Fruit fly (Drosophila melanogaster) whole organism, embryonic: ENCODE measurements around the gene CG7789.

ENCODE experiments used
- Awh ChIP-seq: fragments of 200-800 bp; sonication (Bioruptor generic); IDR thresholded peaks from 2 replicates; pipeline ENCODE4, ENCODE4 v1.3.6; 2022; ENCODE audit warnings: missing biosample characterization, missing genetic modification characterization
- CG10147 ChIP-seq: fragments of 200-800 bp; sonication (Bioruptor generic); optimal IDR thresholded peaks from 2 replicates; lab custom pipeline; 2019; ENCODE audit warnings: missing biosample characterization, mild to moderate bottlenecking, missing genetic modification characterization, moderate library complexity
- CG11504 ChIP-seq: fragments of 200-800 bp; sonication (Bioruptor generic); optimal IDR thresholded peaks from 3 replicates; lab custom pipeline; 2019; ENCODE audit warnings: missing biosample characterization, mild to moderate bottlenecking, missing genetic modification characterization, moderate library complexity
- CG12071 ChIP-seq: fragments of 200-800 bp; sonication (Bioruptor generic); optimal IDR thresholded peaks from 3 replicates; lab custom pipeline; 2018; ENCODE audit warnings: missing biosample characterization, mild to moderate bottlenecking, missing genetic modification characterization
- CG12236 ChIP-seq: fragments of 200-800 bp; sonication (Bioruptor generic); optimal IDR thresholded peaks from 2 replicates; lab custom pipeline; 2016; ENCODE audit warnings: missing biosample characterization, missing genetic modification characterization
- CG1233 ChIP-seq: fragments of 200-800 bp; sonication (Bioruptor generic); optimal IDR thresholded peaks from 4 replicates; lab custom pipeline; 2018; ENCODE audit warnings: missing biosample characterization, mild to moderate bottlenecking, missing genetic modification characterization
- CG13123 ChIP-seq: fragments of 200-800 bp; sonication (Bioruptor generic); optimal IDR thresholded peaks from 2 replicates; lab custom pipeline; 2016; ENCODE audit warnings: missing biosample characterization, missing genetic modification characterization
- CG16815 ChIP-seq: fragments of 200-800 bp; sonication (Bioruptor generic); optimal IDR thresholded peaks from 3 replicates; lab custom pipeline; 2017; ENCODE audit warnings: missing biosample characterization, mild to moderate bottlenecking, missing genetic modification characterization
- CG1792 ChIP-seq: fragments of 200-800 bp; sonication (Bioruptor generic); optimal IDR thresholded peaks from 2 replicates; lab custom pipeline; 2016; ENCODE audit warnings: missing biosample characterization, missing genetic modification characterization
- CG2678 ChIP-seq: fragments of 200-800 bp; sonication (Bioruptor generic); optimal IDR thresholded peaks from 3 replicates; lab custom pipeline; 2019; ENCODE audit warnings: missing biosample characterization, mild to moderate bottlenecking, missing genetic modification characterization, moderate library complexity
- CG32532 ChIP-seq: fragments of 200-800 bp; sonication (Bioruptor generic); IDR thresholded peaks from 2 replicates; pipeline ENCODE4 v1.3.6; 2022; ENCODE audit warnings: missing biosample characterization, missing genetic modification characterization
- CG32772 ChIP-seq: fragments of 200-800 bp; sonication (Bioruptor generic); IDR thresholded peaks from 2 replicates; pipeline ENCODE4 v1.3.6; 2022; ENCODE audit warnings: missing biosample characterization, missing genetic modification characterization
- CG34376 ChIP-seq: fragments of 200-800 bp; sonication (Bioruptor generic); optimal IDR thresholded peaks from 2 replicates; lab custom pipeline; 2018; ENCODE audit warnings: missing biosample characterization, mild to moderate bottlenecking, missing genetic modification characterization
- CG34422 ChIP-seq: fragments of 200-800 bp; sonication (Bioruptor generic); IDR thresholded peaks from 3 replicates; pipeline ENCODE4 v1.3.6; 2022; ENCODE audit warnings: missing biosample characterization, missing genetic modification characterization
- CG5180 ChIP-seq: fragments of 200-800 bp; sonication (Bioruptor generic); optimal IDR thresholded peaks from 3 replicates; lab custom pipeline; 2017; ENCODE audit warnings: missing biosample characterization, missing genetic modification characterization, mild to moderate bottlenecking, moderate library complexity, missing genetic modification reagents
- CG6254 ChIP-seq: fragments of 200-800 bp; sonication (Bioruptor generic); optimal IDR thresholded peaks from 3 replicates; lab custom pipeline; 2017; ENCODE audit warnings: mild to moderate bottlenecking, missing biosample characterization, missing genetic modification reagents, missing genetic modification characterization
- CG7963 ChIP-seq: fragments of 200-800 bp; sonication (Bioruptor generic); IDR thresholded peaks from 3 replicates; pipeline ENCODE4 v1.3.6; 2022; ENCODE audit warnings: missing biosample characterization, missing genetic modification characterization; ENCODE audit not compliant: partially characterized antibody
- CG8290 ChIP-seq, 3 experiments: fragments of 200-800 bp; sonication (Bioruptor generic); optimal IDR thresholded peaks; 2 replicates each; lab custom pipeline; 2016 to 2019; ENCODE audit warnings: missing biosample characterization in 3 of 3, missing genetic modification characterization in 3 of 3, mild to moderate bottlenecking in 2 of 3, moderate library complexity in 1 of 3
- Camta ChIP-seq: fragments of 200-800 bp; sonication (Bioruptor generic); optimal IDR thresholded peaks from 2 replicates; lab custom pipeline; 2016; ENCODE audit warnings: missing biosample characterization, missing genetic modification characterization
- CrebB ChIP-seq: fragments of 200-800 bp; sonication (Bioruptor generic); optimal IDR thresholded peaks from 3 replicates; lab custom pipeline; 2018; ENCODE audit warnings: missing biosample characterization, mild to moderate bottlenecking, missing genetic modification characterization
- Dip2 ChIP-seq: fragments of 200-800 bp; sonication (Bioruptor generic); IDR thresholded peaks from 2 replicates; pipeline ENCODE4 v1.3.6; 2022; ENCODE audit warnings: missing biosample characterization, missing genetic modification characterization
- E2f2 ChIP-seq: fragments of 200-800 bp; sonication (Bioruptor generic); IDR thresholded peaks from 2 replicates; pipeline ENCODE4 v1.3.6; 2022; ENCODE audit warnings: missing biosample characterization, missing genetic modification characterization
- GATAe ChIP-seq: fragments of 200-800 bp; sonication (Bioruptor generic); conservative IDR thresholded peaks from 2 replicates; pipeline ENCODE4 v1.3.6; 2022; ENCODE audit warnings: missing biosample characterization, missing genetic modification characterization
- HmgZ ChIP-seq: fragments of 200-800 bp; sonication (Bioruptor generic); optimal IDR thresholded peaks from 2 replicates; lab custom pipeline; 2018; ENCODE audit warnings: missing biosample characterization, mild to moderate bottlenecking, missing genetic modification characterization
- Jarid2 ChIP-seq: fragments of 200-800 bp; sonication (Bioruptor generic); optimal IDR thresholded peaks from 3 replicates; lab custom pipeline; 2017; ENCODE audit warnings: mild to moderate bottlenecking, missing biosample characterization, missing genetic modification reagents, missing genetic modification characterization
- Max ChIP-seq: fragments of 200-800 bp; sonication (Bioruptor generic); optimal IDR thresholded peaks from 2 replicates; lab custom pipeline; 2016; ENCODE audit warnings: missing biosample characterization, mild to moderate bottlenecking, missing genetic modification characterization
- Med ChIP-seq: fragments of 200-800 bp; sonication (Bioruptor generic); peaks from one replicate; lab custom pipeline; 2016; ENCODE audit warnings: missing biosample characterization, missing genetic modification characterization, mild to moderate bottlenecking, inconsistent platforms, moderate library complexity
- PHDP ChIP-seq: fragments of 200-800 bp; sonication (Bioruptor generic); optimal IDR thresholded peaks from 3 replicates; lab custom pipeline; 2018; ENCODE audit warnings: missing biosample characterization, mild to moderate bottlenecking, missing genetic modification characterization, moderate library complexity
- ash1 ChIP-seq: fragments of 200-800 bp; sonication (Bioruptor generic); optimal IDR thresholded peaks from 2 replicates; lab custom pipeline; 2018; ENCODE audit warnings: missing biosample characterization, mild to moderate bottlenecking, missing genetic modification characterization
- chm ChIP-seq: fragments of 200-800 bp; sonication (Bioruptor generic); IDR thresholded peaks from 2 replicates; pipeline ENCODE4 v1.3.6; 2022; ENCODE audit warnings: missing biosample characterization, missing genetic modification characterization
- dmrt99B ChIP-seq: fragments of 200-800 bp; sonication (Bioruptor generic); optimal IDR thresholded peaks from 2 replicates; lab custom pipeline; 2018; ENCODE audit warnings: missing biosample characterization, mild to moderate bottlenecking, missing genetic modification characterization, moderate library complexity
- en ChIP-seq: fragments of 200-800 bp; sonication (Bioruptor generic); optimal IDR thresholded peaks from 2 replicates; lab custom pipeline; 2016; ENCODE audit warnings: missing biosample characterization, missing genetic modification characterization
- exex ChIP-seq: fragments of 200-800 bp; sonication (Bioruptor generic); optimal IDR thresholded peaks from 4 replicates; lab custom pipeline; 2018; ENCODE audit warnings: missing biosample characterization, mild to moderate bottlenecking, missing genetic modification characterization, moderate library complexity
- fd102C ChIP-seq: fragments of 200-800 bp; sonication (Bioruptor generic); optimal IDR thresholded peaks from 2 replicates; lab custom pipeline; 2018; ENCODE audit warnings: missing biosample characterization, mild to moderate bottlenecking, missing genetic modification characterization, moderate library complexity
- grn ChIP-seq: fragments of 200-800 bp; sonication (Bioruptor generic); optimal IDR thresholded peaks from 3 replicates; lab custom pipeline; 2017; ENCODE audit warnings: missing biosample characterization, missing genetic modification characterization
- gro ChIP-seq: fragments of 200-800 bp; sonication (Bioruptor generic); optimal IDR thresholded peaks from 2 replicates; lab custom pipeline; 2016; ENCODE audit warnings: missing biosample characterization, missing genetic modification characterization
- ham ChIP-seq: fragments of 200-800 bp; sonication (Bioruptor generic); IDR thresholded peaks from 2 replicates; pipeline ENCODE4 v1.3.6; 2022; ENCODE audit warnings: missing biosample characterization, missing genetic modification characterization
- hkb ChIP-seq, 2 experiments: fragments of 200-800 bp in 1 of 2; fragments of >200 bp in 1 of 2; sonication (Bioruptor generic) in 1 of 2; IDR thresholded peaks in 1 of 2; optimal IDR thresholded peaks in 1 of 2; 2 replicates each; pipeline versions ENCODE4 v1.3.6 to Lab custom; 2017 to 2022; ENCODE audit warnings: missing biosample characterization in 1 of 2, missing genetic modification characterization in 1 of 2
- inv ChIP-seq: fragments of 200-800 bp; sonication (Bioruptor generic); IDR thresholded peaks from 2 replicates; pipeline ENCODE4 v1.3.6; 2022; ENCODE audit warnings: missing biosample characterization, missing genetic modification characterization; ENCODE audit not compliant: partially characterized antibody
- lab ChIP-seq: fragments of 200-800 bp; sonication (Bioruptor generic); optimal IDR thresholded peaks from 3 replicates; lab custom pipeline; 2017; ENCODE audit warnings: missing biosample characterization, missing genetic modification characterization, mild to moderate bottlenecking, moderate library complexity, missing genetic modification reagents
- nerfin-1 ChIP-seq: fragments of 200-800 bp; sonication (Bioruptor generic); optimal IDR thresholded peaks from 3 replicates; lab custom pipeline; 2019; ENCODE audit warnings: missing biosample characterization, mild to moderate bottlenecking, missing genetic modification characterization, moderate library complexity
- pan ChIP-seq, 4 experiments: fragments of >200 bp in 3 of 4; fragments of 200-800 bp in 1 of 4; sonication (Bioruptor generic) in 1 of 4; optimal IDR thresholded peaks in 3 of 4; IDR thresholded peaks in 1 of 4; 2 replicates each; pipeline versions ENCODE4 v1.3.6 to Lab custom; 2017 to 2022; ENCODE audit warnings: missing biosample characterization in 2 of 4, missing genetic modification characterization in 2 of 4, mixed read lengths in 1 of 4
- sd ChIP-seq: fragments of 200-800 bp; sonication (Bioruptor generic); optimal IDR thresholded peaks from 3 replicates; lab custom pipeline; 2018; ENCODE audit warnings: missing biosample characterization, mild to moderate bottlenecking, missing genetic modification characterization, moderate library complexity
- sens ChIP-seq: fragments of 200-800 bp; sonication (Bioruptor generic); peaks from one replicate; lab custom pipeline; 2016; ENCODE audit warnings: missing biosample characterization, missing genetic modification characterization
- sqz ChIP-seq: fragments of 200-800 bp; sonication (Bioruptor generic); optimal IDR thresholded peaks from 3 replicates; lab custom pipeline; 2018; ENCODE audit warnings: missing biosample characterization, mild to moderate bottlenecking, missing genetic modification characterization
- sug ChIP-seq: fragments of 200-800 bp; optimal IDR thresholded peaks from 2 replicates; lab custom pipeline; 2019; ENCODE audit warnings: missing biosample characterization, mild to moderate bottlenecking, missing genetic modification characterization, moderate library complexity
- wdn ChIP-seq: fragments of 200-800 bp; sonication (Bioruptor generic); IDR thresholded peaks from 2 replicates; pipeline ENCODE4 v1.3.6; 2022; ENCODE audit warnings: missing biosample characterization, missing genetic modification characterization

CG7789 gene

DNA sequence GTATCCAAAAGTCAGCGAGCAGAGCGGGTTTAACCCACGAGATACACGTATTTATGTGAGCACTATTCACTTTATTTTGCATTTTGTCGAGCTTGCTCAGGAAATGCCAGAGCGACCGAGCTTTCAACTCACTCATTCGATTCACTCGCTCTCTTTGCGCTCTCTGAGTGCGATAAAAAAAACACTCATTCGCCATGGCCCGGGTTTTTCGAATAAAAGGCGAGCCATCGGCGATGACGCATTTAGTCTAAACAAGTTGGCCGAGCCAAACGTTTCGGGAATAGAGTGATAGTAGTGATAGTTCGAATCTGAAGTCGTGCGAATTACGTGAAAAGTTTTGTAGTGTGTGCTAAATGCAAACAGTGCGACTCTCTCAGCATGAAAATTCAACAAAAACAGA, 20.6 kb upstream of the CG7789 start (continued):
- TF ChIP-seq CG10147 (GFP tag; lab: Kevin White, UChicago) (peak; percentile 2), HmgZ (tag; lab: Kevin White, UChicago) (peak; percentile 26), Dip2 (GFP tag; lab: Robert Waterston, UW) (no peak), CG32532 (GFP tag; lab: Robert Waterston, UW) (peak; percentile 57; the same call in 1 of the 2 replicates), CG5180 (peak; percentile 1), ham (no peak), CG1233 (GFP tag; lab: Kevin White, UChicago) (peak; percentile 12), Awh (GFP tag; lab: Robert Waterston, UW) (no peak), CG8290 (GFP tag; optimal IDR thresholded peaks at IDR 0.05; lab: Kevin White, UChicago) (no peak), CG8290 (tag; optimal IDR thresholded peaks at IDR 0.05; lab: Kevin White, UChicago) (peak in 1 of 2 experiments; percentile 61), Camta (GFP tag; lab: Kevin White, UChicago) (no peak), chm (GFP tag; lab: Robert Waterston, UW) (peak; percentile 71; the same call in 1 of the 2 replicates), CG7963 (GFP tag; lab: Robert Waterston, UW) (0 out of 3 replicates have a peak, but pooled peaks have one; percentile 37), CG34422 (GFP tag; lab: Robert Waterston, UW) (peak; percentile 48; the same call in 1 of the 3 replicates), CrebB (tag; lab: Kevin White, UChicago) (peak; percentile 47), PHDP (tag; lab: Kevin White, UChicago) (peak; percentile 29), Max (GFP tag; lab: Kevin White, UChicago) (no peak), dmrt99B (peak; percentile 24), CG12071 (GFP tag; lab: Kevin White, UChicago) (peak; percentile 36), sqz (peak; percentile 66), CG11504 (peak; percentile 25), CG1792 (GFP tag; lab: Kevin White, UChicago) (no peak), hkb (optimal IDR thresholded peaks at IDR 0.05; lab: Kevin White, UChicago) (no peak), hkb (GFP tag; IDR thresholded peaks at IDR 0.05; lab: Robert Waterston, UW) (peak; percentile 49), inv (GFP tag; lab: Robert Waterston, UW) (peak; percentile 28; the same call in 1 of the 2 replicates), pan (optimal IDR thresholded peaks at IDR 0.05; lab: Kevin White, UChicago) (no peak), pan (GFP tag; optimal IDR thresholded peaks at IDR 0.05 in 1 of 2, IDR thresholded peaks at IDR 0.05 in 1 of 2) (peak in 1 of 2 experiments; percentile 26), nerfin-1 (tag; lab: Kevin White, UChicago) (no peak), CG6254 (peak; percentile 10)

DNA sequence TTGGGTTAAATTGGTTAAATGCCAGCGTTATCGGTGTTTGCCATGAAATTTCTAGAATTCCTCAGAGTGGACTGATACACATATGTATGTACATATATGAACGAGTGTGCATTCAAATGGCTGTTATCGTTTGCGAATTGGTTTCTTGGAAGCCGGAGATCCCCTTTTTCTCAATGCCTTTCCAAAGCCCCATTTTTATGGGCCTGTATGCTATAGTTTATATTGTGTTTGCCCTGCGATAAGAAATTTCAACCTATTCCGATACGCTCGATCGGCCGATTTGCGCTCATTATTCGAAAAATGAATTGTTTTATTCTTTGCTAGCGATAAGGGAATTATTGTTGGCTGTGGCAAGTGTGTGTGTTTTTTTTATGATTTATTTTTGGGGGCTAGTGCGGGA, 19.8 kb upstream of the CG7789 start:
- TF ChIP-seq Jarid2 (no peak), fd102C (no peak), ash1 (GFP tag; lab: Kevin White, UChicago) (no peak), gro (GFP tag; lab: Kevin White, UChicago) (no peak), wdn (GFP tag; lab: Robert Waterston, UW) (no peak), pan (optimal IDR thresholded peaks at IDR 0.05; lab: Kevin White, UChicago) (no peak), pan (GFP tag; optimal IDR thresholded peaks at IDR 0.05 in 1 of 2, IDR thresholded peaks at IDR 0.05 in 1 of 2) (peak in 1 of 2 experiments; percentile 8), lab (peak; percentile 13), sug (tag; lab: Kevin White, UChicago) (peak; percentile 9), CG12236 (no peak), HmgZ (tag; lab: Kevin White, UChicago) (no peak), CG32772 (no peak), sens (GFP tag; lab: Kevin White, UChicago) (peak; percentile 69), CG13123 (no peak), CG16815 (no peak), E2f2 (no peak), CG34376 (GFP tag; lab: Kevin White, UChicago) (peak; percentile 53), en (GFP tag; lab: Kevin White, UChicago) (no peak), grn (peak; percentile 21), sd (peak; percentile 79), GATAe (peak; percentile 39; the same call in 1 of the 2 replicates), exex (tag; lab: Kevin White, UChicago) (peak; percentile 86), CG2678 (tag; lab: Kevin White, UChicago) (peak; percentile 35), Med (peak; percentile 0)
